Worm (Caenorhabditis elegans) whole organism, midembryonic: Measurements from ENCODE around the gene pvf-1.

Experiments used
- cog-1 ChIP-seq: sonication (generic microtip); optimal IDR thresholded peaks from 2 replicates; lab custom pipeline; 2016; ENCODE audit warnings: missing genetic modification characterization, missing compliant biosample characterization
- flt-1 ChIP-seq: fragments of 200-800 bp; sonication (Bioruptor generic); IDR thresholded peaks from 2 replicates; pipeline ENCODE4 v1.3.6; 2022; ENCODE audit warnings: missing genetic modification characterization, missing compliant biosample characterization
- klf-2 ChIP-seq: fragments of 200-800 bp; sonication (Bioruptor generic); conservative IDR thresholded peaks from 2 replicates; pipeline ENCODE4 v1.3.6; 2022; ENCODE audit warnings: missing genetic modification reagents, missing genetic modification characterization, missing compliant biosample characterization
- ztf-23 ChIP-seq: fragments of 200-800 bp; sonication (Bioruptor generic); IDR thresholded peaks from 2 replicates; pipeline ENCODE4 v1.3.6; 2022; ENCODE audit warnings: missing genetic modification reagents, missing genetic modification characterization, missing compliant biosample characterization
- ztf-29 ChIP-seq: fragments of 200-800 bp; sonication (Bioruptor generic); IDR thresholded peaks from 2 replicates; pipeline ENCODE4 v1.3.6; 2022; ENCODE audit warnings: missing genetic modification reagents, missing genetic modification characterization, missing compliant biosample characterization

- TF ChIP-seq ztf-23 (GFP tag; lab: Robert Waterston, UW) (no peak), flt-1 (GFP tag; lab: Robert Waterston, UW) (no peak), klf-2 (GFP tag; lab: Robert Waterston, UW) (no peak), ztf-29 (no peak), cog-1 (no peak)
Observed at ce11 chrIII:1799407-1799806, 24.7 kb downstream of the pvf-1 start.
